Worm (Caenorhabditis elegans): ENCODE measurements around the gene R07E5.7.

DNA sequence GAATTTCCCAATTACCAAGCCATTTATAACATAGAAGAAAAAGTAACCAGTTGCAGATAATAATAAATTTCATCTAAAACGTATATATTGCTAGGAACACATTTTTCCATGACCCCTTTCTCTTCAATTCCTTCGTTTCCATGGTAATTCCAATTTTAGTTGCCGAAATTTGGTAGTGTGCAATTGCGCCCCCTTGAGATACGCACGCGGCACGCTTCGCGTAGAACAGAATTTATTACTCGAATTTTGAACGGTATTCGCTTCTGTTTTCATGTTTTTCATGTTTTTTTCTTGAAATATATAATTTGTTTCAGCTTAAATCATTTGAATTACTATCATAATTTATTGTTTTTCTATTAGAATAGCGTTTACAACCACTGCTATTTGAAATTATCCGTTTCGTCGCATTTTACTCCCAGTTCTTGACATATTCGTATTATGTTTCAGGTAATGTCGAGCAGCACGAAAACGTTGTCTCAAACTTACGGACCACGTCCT, 14.6 kb downstream of the R07E5.7 start, which contains the start of the genes R07E5.17 and snfc-5:
- no peak for TF ChIP-seq tab-1 (GFP tag; IDR thresholded peaks at IDR 0.05)
- no peak for TF ChIP-seq flt-1 (GFP tag; IDR thresholded peaks at IDR 0.05)
- no peak for TF ChIP-seq ztf-23 (GFP tag; IDR thresholded peaks at IDR 0.05)
- no peak for TF ChIP-seq T22C8.4 (GFP tag; IDR thresholded peaks at IDR 0.05)
